Fruit fly (Drosophila melanogaster) whole organism, embryonic: ENCODE results near the gene kay.

Experiments
- Ada2b ChIP-seq: fragments of 200-800 bp; sonication (Bioruptor generic); IDR thresholded peaks from 2 replicates; pipeline ENCODE4 v1.3.6; 2022; ENCODE audit warnings: missing biosample characterization, missing genetic modification characterization
- Bteb2 ChIP-seq: fragments of 200-800 bp; sonication (Bioruptor generic); optimal IDR thresholded peaks from 2 replicates; lab custom pipeline; 2016; ENCODE audit warnings: missing biosample characterization, missing genetic modification characterization
- CG10147 ChIP-seq: fragments of 200-800 bp; sonication (Bioruptor generic); optimal IDR thresholded peaks from 2 replicates; lab custom pipeline; 2019; ENCODE audit warnings: missing biosample characterization, mild to moderate bottlenecking, missing genetic modification characterization, moderate library complexity
- CG10959 ChIP-seq: fragments of 200-800 bp; sonication (Bioruptor generic); IDR thresholded peaks from 2 replicates; pipeline ENCODE4 v1.3.6; 2022; ENCODE audit warnings: missing biosample characterization, missing genetic modification characterization
- CG11085 ChIP-seq: fragments of 200-800 bp; sonication (Bioruptor generic); IDR thresholded peaks from 2 replicates; pipeline ENCODE4 v1.3.6; 2022; ENCODE audit warnings: missing biosample characterization, missing genetic modification characterization
- CG11560 ChIP-seq: fragments of 200-800 bp; sonication (Bioruptor generic); IDR thresholded peaks from 3 replicates; pipeline ENCODE4 v1.3.6; 2022; ENCODE audit warnings: missing biosample characterization, missing genetic modification characterization
- CG12659 ChIP-seq: fragments of 200-800 bp; sonication (Bioruptor generic); optimal IDR thresholded peaks from 3 replicates; lab custom pipeline; 2017; ENCODE audit warnings: mild to moderate bottlenecking, missing biosample characterization, missing genetic modification reagents, missing genetic modification characterization
- CG13424 ChIP-seq: fragments of 200-800 bp; sonication (Bioruptor generic); optimal IDR thresholded peaks from 2 replicates; lab custom pipeline; 2019; ENCODE audit warnings: missing biosample characterization, mild to moderate bottlenecking, missing genetic modification characterization, moderate library complexity
- CG13624 ChIP-seq: fragments of 200-800 bp; sonication (Bioruptor generic); optimal IDR thresholded peaks from 2 replicates; lab custom pipeline; 2016; ENCODE audit warnings: missing biosample characterization, missing genetic modification characterization
- CG15601 ChIP-seq: fragments of 200-800 bp; sonication (Bioruptor generic); optimal IDR thresholded peaks from 3 replicates; lab custom pipeline; 2019; ENCODE audit warnings: missing biosample characterization, mild to moderate bottlenecking, missing genetic modification characterization, moderate library complexity
- CG17359 ChIP-seq: fragments of 200-800 bp; sonication (Bioruptor generic); optimal IDR thresholded peaks from 3 replicates; lab custom pipeline; 2018; ENCODE audit warnings: missing biosample characterization, mild to moderate bottlenecking, missing genetic modification characterization, moderate library complexity
- CG17385 ChIP-seq: fragments of 200-800 bp; sonication (Bioruptor generic); optimal IDR thresholded peaks from 3 replicates; lab custom pipeline; 2018; ENCODE audit warnings: missing biosample characterization, mild to moderate bottlenecking, missing genetic modification characterization
- CG18476 ChIP-seq: fragments of 200-800 bp; sonication (Bioruptor generic); optimal IDR thresholded peaks from 2 replicates; lab custom pipeline; 2016; ENCODE audit warnings: missing biosample characterization, mild to moderate bottlenecking, missing genetic modification characterization
- CG42726 ChIP-seq: fragments of 200-800 bp; sonication (Bioruptor generic); IDR thresholded peaks from 2 replicates; pipeline ENCODE4 v1.3.6; 2022; ENCODE audit warnings: missing biosample characterization, missing genetic modification characterization; ENCODE audit not compliant: partially characterized antibody
- CG6272 ChIP-seq: fragments of 200-800 bp; sonication (Bioruptor generic); IDR thresholded peaks from 2 replicates; pipeline ENCODE4 v1.3.6; 2022; ENCODE audit warnings: missing biosample characterization, missing genetic modification characterization
- CG6813 ChIP-seq: fragments of 200-800 bp; sonication (Bioruptor generic); optimal IDR thresholded peaks from 2 replicates; lab custom pipeline; 2017; ENCODE audit warnings: missing biosample characterization, missing genetic modification characterization, mild to moderate bottlenecking, moderate library complexity, missing genetic modification reagents
- CG8388 ChIP-seq: fragments of 200-800 bp; sonication (Bioruptor generic); optimal IDR thresholded peaks from 2 replicates; lab custom pipeline; 2019; ENCODE audit warnings: missing biosample characterization, mild to moderate bottlenecking, missing genetic modification characterization, moderate library complexity
- CG9797 ChIP-seq: fragments of 200-800 bp; sonication (Bioruptor generic); optimal IDR thresholded peaks from 3 replicates; lab custom pipeline; 2018; ENCODE audit warnings: missing biosample characterization, mild to moderate bottlenecking, missing genetic modification characterization
- CG9817 ChIP-seq: fragments of 200-800 bp; sonication (Bioruptor generic); optimal IDR thresholded peaks from 2 replicates; lab custom pipeline; 2018; ENCODE audit warnings: missing biosample characterization, mild to moderate bottlenecking, missing genetic modification characterization, moderate library complexity
- Camta ChIP-seq: fragments of 200-800 bp; sonication (Bioruptor generic); optimal IDR thresholded peaks from 2 replicates; lab custom pipeline; 2016; ENCODE audit warnings: missing biosample characterization, missing genetic modification characterization
- HLHmδ ChIP-seq: fragments of 200-800 bp; sonication (Bioruptor generic); optimal IDR thresholded peaks from 2 replicates; lab custom pipeline; 2018; ENCODE audit warnings: missing biosample characterization, mild to moderate bottlenecking, missing genetic modification characterization, moderate library complexity
- MESR4 ChIP-seq: fragments of 200-800 bp; sonication (Bioruptor generic); optimal IDR thresholded peaks from 2 replicates; lab custom pipeline; 2018; ENCODE audit warnings: missing biosample characterization, mild to moderate bottlenecking, missing genetic modification characterization, moderate library complexity
- Mrtf ChIP-seq: fragments of 200-800 bp; sonication (Bioruptor generic); IDR thresholded peaks from 3 replicates; pipeline ENCODE4 v1.3.6; 2022; ENCODE audit warnings: missing biosample characterization, missing genetic modification characterization
- Myb ChIP-seq: fragments of 200-800 bp; sonication (Bioruptor generic); optimal IDR thresholded peaks from 2 replicates; lab custom pipeline; 2016; ENCODE audit warnings: missing biosample characterization, missing genetic modification characterization
- Nf-YC ChIP-seq: fragments of 200-800 bp; optimal IDR thresholded peaks from 3 replicates; lab custom pipeline; 2019; ENCODE audit warnings: missing biosample characterization, mild to moderate bottlenecking, missing genetic modification characterization, moderate library complexity
- Poxn ChIP-seq: fragments of 200-800 bp; sonication (Bioruptor generic); IDR thresholded peaks from 2 replicates; pipeline ENCODE4 v1.3.6; 2022; ENCODE audit warnings: missing biosample characterization, missing genetic modification characterization
- Side ChIP-seq: fragments of 200-800 bp; sonication (Bioruptor generic); optimal IDR thresholded peaks from 2 replicates; lab custom pipeline; 2016; ENCODE audit warnings: missing biosample characterization, missing genetic modification characterization
- Spps ChIP-seq: fragments of 200-800 bp; sonication (Bioruptor generic); optimal IDR thresholded peaks from 2 replicates; lab custom pipeline; 2018; ENCODE audit warnings: missing biosample characterization, mild to moderate bottlenecking, missing genetic modification characterization
- Sry-δ ChIP-seq: fragments of 200-800 bp; sonication (Bioruptor generic); optimal IDR thresholded peaks from 2 replicates; lab custom pipeline; 2016; ENCODE audit warnings: missing biosample characterization, missing genetic modification characterization
- Taf1 ChIP-seq: fragments of 200-800 bp; sonication (Bioruptor generic); IDR thresholded peaks from 2 replicates; pipeline ENCODE4 v1.3.6; 2022; ENCODE audit warnings: missing biosample characterization, missing genetic modification characterization
- Vsx1 ChIP-seq: fragments of 200-800 bp; sonication (Bioruptor generic); optimal IDR thresholded peaks from 2 replicates; lab custom pipeline; 2017; ENCODE audit warnings: missing biosample characterization, mild to moderate bottlenecking, missing genetic modification characterization, missing genetic modification reagents
- az2 ChIP-seq: fragments of 200-800 bp; sonication (Bioruptor generic); optimal IDR thresholded peaks from 3 replicates; lab custom pipeline; 2016; ENCODE audit warnings: missing biosample characterization, missing genetic modification characterization
- bowl ChIP-seq: fragments of 200-800 bp; sonication (Bioruptor generic); IDR thresholded peaks from 2 replicates; pipeline ENCODE4 v1.3.6; 2022; ENCODE audit warnings: missing biosample characterization, missing genetic modification characterization
- crc ChIP-seq: fragments of 200-800 bp; sonication (Bioruptor generic); optimal IDR thresholded peaks from 2 replicates; lab custom pipeline; 2016; ENCODE audit warnings: missing biosample characterization, missing genetic modification characterization
- dpn ChIP-seq, 2 experiments: fragments of 200-800 bp; sonication (Bioruptor generic); optimal IDR thresholded peaks; 3 replicates each; lab custom pipeline; 2016; ENCODE audit warnings: missing biosample characterization in 2 of 2, missing genetic modification characterization in 2 of 2
- ems ChIP-seq: fragments of 200-800 bp; sonication (Bioruptor generic); optimal IDR thresholded peaks from 3 replicates; lab custom pipeline; 2016; ENCODE audit warnings: missing biosample characterization, missing genetic modification characterization
- eve ChIP-seq, 2 experiments: fragments of >200 bp; optimal IDR thresholded peaks; 2 replicates each; lab custom pipeline; 2017; ENCODE audit warnings: missing biosample characterization in 2 of 2, missing genetic modification characterization in 2 of 2
- fd102C ChIP-seq: fragments of 200-800 bp; sonication (Bioruptor generic); optimal IDR thresholded peaks from 2 replicates; lab custom pipeline; 2018; ENCODE audit warnings: missing biosample characterization, mild to moderate bottlenecking, missing genetic modification characterization, moderate library complexity
- gcm ChIP-seq: fragments of 200-800 bp; sonication (Bioruptor generic); optimal IDR thresholded peaks from 2 replicates; lab custom pipeline; 2019; ENCODE audit warnings: missing biosample characterization, mild to moderate bottlenecking, missing genetic modification characterization, moderate library complexity
- gro ChIP-seq: fragments of 200-800 bp; sonication (Bioruptor generic); optimal IDR thresholded peaks from 2 replicates; lab custom pipeline; 2016; ENCODE audit warnings: missing biosample characterization, missing genetic modification characterization
- gsb ChIP-seq: fragments of 200-800 bp; sonication (Bioruptor generic); IDR thresholded peaks from 2 replicates; pipeline ENCODE4 v1.3.6; 2022; ENCODE audit warnings: missing biosample characterization, missing genetic modification characterization
- klu ChIP-seq: fragments of 200-800 bp; sonication (Bioruptor generic); IDR thresholded peaks from 2 replicates; pipeline ENCODE4 v1.3.6; 2022; ENCODE audit warnings: missing biosample characterization, missing genetic modification characterization
- luna ChIP-seq: fragments of 200-800 bp; sonication (Bioruptor generic); optimal IDR thresholded peaks from 2 replicates; lab custom pipeline; 2016; ENCODE audit warnings: missing biosample characterization, missing genetic modification characterization
- maf-S ChIP-seq: fragments of 200-800 bp; sonication (Bioruptor generic); optimal IDR thresholded peaks from 2 replicates; lab custom pipeline; 2016; ENCODE audit warnings: missing biosample characterization, missing genetic modification characterization
- mirr ChIP-seq: fragments of 200-800 bp; sonication (Bioruptor generic); optimal IDR thresholded peaks from 3 replicates; lab custom pipeline; 2018; ENCODE audit warnings: missing biosample characterization, mild to moderate bottlenecking, missing genetic modification characterization
- pb ChIP-seq: fragments of 200-800 bp; sonication (Bioruptor generic); optimal IDR thresholded peaks from 3 replicates; lab custom pipeline; 2016; ENCODE audit warnings: missing biosample characterization, missing genetic modification characterization
- pzg ChIP-seq: fragments of 200-800 bp; sonication (Bioruptor generic); optimal IDR thresholded peaks from 3 replicates; lab custom pipeline; 2018; ENCODE audit warnings: missing biosample characterization, mild to moderate bottlenecking, missing genetic modification characterization, moderate library complexity
- repo ChIP-seq: fragments of 200-800 bp; sonication (Bioruptor generic); optimal IDR thresholded peaks from 2 replicates; lab custom pipeline; 2016; ENCODE audit warnings: missing biosample characterization, missing genetic modification characterization
- row ChIP-seq: fragments of 200-800 bp; sonication (Bioruptor generic); IDR thresholded peaks from 3 replicates; pipeline ENCODE4 v1.3.6; 2022; ENCODE audit warnings: missing biosample characterization, missing genetic modification characterization
- salm ChIP-seq: fragments of 200-800 bp; sonication (Bioruptor generic); optimal IDR thresholded peaks from 2 replicates; lab custom pipeline; 2018; ENCODE audit warnings: missing biosample characterization, mild to moderate bottlenecking, missing genetic modification characterization
- sens ChIP-seq: fragments of 200-800 bp; sonication (Bioruptor generic); peaks from one replicate; lab custom pipeline; 2016; ENCODE audit warnings: missing biosample characterization, missing genetic modification characterization
- ssp ChIP-seq: fragments of 200-800 bp; sonication (Bioruptor generic); IDR thresholded peaks from 2 replicates; pipeline ENCODE4 v1.3.6; 2022; ENCODE audit warnings: missing biosample characterization, missing genetic modification characterization
- zfh1 ChIP-seq: fragments of 200-800 bp; sonication (Bioruptor generic); IDR thresholded peaks from 3 replicates; pipeline ENCODE4 v1.3.6; 2022; ENCODE audit warnings: missing biosample characterization, missing genetic modification characterization

kay gene

dm6 chr3R:29763154-29763553 lies 2.6 kb upstream of the kay start (continued):
- TF ChIP-seq Side (GFP tag; lab: Kevin White, UChicago) (peak; percentile 22), CG12659 (GFP tag; lab: Kevin White, UChicago) (no peak), ems (GFP tag; lab: Kevin White, UChicago) (no peak), Poxn (GFP tag; lab: Robert Waterston, UW) (no peak), CG11085 (GFP tag; lab: Robert Waterston, UW) (no peak), Sry-δ (GFP tag; lab: Kevin White, UChicago) (no peak), bowl (GFP tag; lab: Robert Waterston, UW) (no peak), gsb (GFP tag; lab: Robert Waterston, UW) (no peak), Camta (GFP tag; lab: Kevin White, UChicago) (no peak), MESR4 (GFP tag; lab: Kevin White, UChicago) (no peak), sens (GFP tag; lab: Kevin White, UChicago) (peak; percentile 88), CG18476 (GFP tag; lab: Kevin White, UChicago) (no peak), Mrtf (GFP tag; lab: Robert Waterston, UW) (0 out of 3 replicates have a peak, but pooled peaks have one; percentile 41), CG11560 (tag; lab: Robert Waterston, UW) (no peak), crc (GFP tag; lab: Kevin White, UChicago) (no peak), HLHmδ (GFP tag; lab: Kevin White, UChicago) (no peak), dpn (GFP tag; optimal IDR thresholded peaks at IDR 0.05; lab: Kevin White, UChicago) (peak; percentile 3 to 12), maf-S (GFP tag; lab: Kevin White, UChicago) (no peak), az2 (GFP tag; lab: Kevin White, UChicago) (peak; percentile 2), gcm (GFP tag; lab: Kevin White, UChicago) (no peak), row (GFP tag; lab: Robert Waterston, UW) (peak; percentile 55), Taf1 (no peak), zfh1 (GFP tag; lab: Robert Waterston, UW) (no peak), eve (GFP tag; optimal IDR thresholded peaks at IDR 0.05; lab: Kevin White, UChicago) (no peak), CG9817 (tag; lab: Kevin White, UChicago) (no peak), Bteb2 (GFP tag; lab: Kevin White, UChicago) (peak; percentile 23), salm (tag; lab: Kevin White, UChicago) (no peak), CG15601 (tag; lab: Kevin White, UChicago) (no peak), pb (GFP tag; lab: Kevin White, UChicago) (no peak), Ada2b (peak; percentile 53), Nf-YC (tag; lab: Kevin White, UChicago) (no peak), pzg (GFP tag; lab: Kevin White, UChicago) (no peak), CG8388 (GFP tag; lab: Kevin White, UChicago) (no peak), mirr (GFP tag; lab: Kevin White, UChicago) (no peak), klu (GFP tag; lab: Robert Waterston, UW) (no peak), Vsx1 (GFP tag; lab: Kevin White, UChicago) (no peak), Myb (GFP tag; lab: Kevin White, UChicago) (no peak), Spps (tag; lab: Kevin White, UChicago) (no peak), CG6813 (GFP tag; lab: Kevin White, UChicago) (no peak), fd102C (no peak), repo (GFP tag; lab: Kevin White, UChicago) (peak; percentile 17), CG13624 (GFP tag; lab: Kevin White, UChicago) (no peak), CG9797 (no peak), CG13424 (no peak), CG10959 (GFP tag; lab: Robert Waterston, UW) (no peak), gro (GFP tag; lab: Kevin White, UChicago) (no peak), CG17385 (peak; percentile 9), CG6272 (GFP tag; lab: Robert Waterston, UW) (no peak), CG42726 (GFP tag; lab: Robert Waterston, UW) (no peak), CG10147 (GFP tag; lab: Kevin White, UChicago) (no peak), ssp (GFP tag; lab: Robert Waterston, UW) (no peak), CG17359 (peak; percentile 40), luna (no peak)
